Fruit fly (Drosophila melanogaster) whole organism, embryonic: ENCODE measurements around the gene ImpE3.

Experiments used
- BEAF-32 ChIP-seq: fragments of 200-800 bp; sonication (Bioruptor generic); optimal IDR thresholded peaks from 3 replicates; lab custom pipeline; 2017; ENCODE audit warnings: missing biosample characterization, missing genetic modification characterization, mild to moderate bottlenecking, moderate library complexity, missing genetic modification reagents
- C15 ChIP-seq: fragments of 200-800 bp; sonication (Bioruptor generic); IDR thresholded peaks from 3 replicates; pipeline ENCODE4 v1.3.6; 2022; ENCODE audit warnings: missing biosample characterization, missing genetic modification characterization
- CG10147 ChIP-seq: fragments of 200-800 bp; sonication (Bioruptor generic); optimal IDR thresholded peaks from 2 replicates; lab custom pipeline; 2019; ENCODE audit warnings: missing biosample characterization, mild to moderate bottlenecking, missing genetic modification characterization, moderate library complexity
- CG10267 ChIP-seq: fragments of 200-800 bp; sonication (Bioruptor generic); optimal IDR thresholded peaks from 2 replicates; lab custom pipeline; 2018; ENCODE audit warnings: missing biosample characterization, mild to moderate bottlenecking, missing genetic modification characterization, moderate library complexity
- CG10431 ChIP-seq: fragments of 200-800 bp; sonication (Bioruptor generic); optimal IDR thresholded peaks from 3 replicates; lab custom pipeline; 2018; ENCODE audit warnings: missing biosample characterization, mild to moderate bottlenecking, missing genetic modification characterization
- CG10462 ChIP-seq: fragments of 200-800 bp; sonication (Bioruptor generic); optimal IDR thresholded peaks from 2 replicates; lab custom pipeline; 2016; ENCODE audit warnings: missing biosample characterization, missing genetic modification characterization
- CG10543 ChIP-seq: fragments of 200-800 bp; sonication (Bioruptor generic); optimal IDR thresholded peaks from 3 replicates; lab custom pipeline; 2017; ENCODE audit warnings: missing biosample characterization, mild to moderate bottlenecking, missing genetic modification characterization, moderate library complexity
- CG12391 ChIP-seq: fragments of 200-800 bp; sonication (Bioruptor generic); optimal IDR thresholded peaks from 3 replicates; lab custom pipeline; 2018; ENCODE audit warnings: missing biosample characterization, mild to moderate bottlenecking, missing genetic modification characterization, moderate library complexity
- CG15514 ChIP-seq: fragments of 200-800 bp; sonication (Bioruptor generic); optimal IDR thresholded peaks from 3 replicates; lab custom pipeline; 2017; ENCODE audit warnings: missing biosample characterization, missing genetic modification characterization, mild to moderate bottlenecking, moderate library complexity, missing genetic modification reagents
- CG15601 ChIP-seq: fragments of 200-800 bp; sonication (Bioruptor generic); optimal IDR thresholded peaks from 3 replicates; lab custom pipeline; 2019; ENCODE audit warnings: missing biosample characterization, mild to moderate bottlenecking, missing genetic modification characterization, moderate library complexity
- CG1603 ChIP-seq: fragments of 200-800 bp; sonication (Bioruptor generic); optimal IDR thresholded peaks from 2 replicates; lab custom pipeline; 2019; ENCODE audit warnings: missing biosample characterization, mild to moderate bottlenecking, missing genetic modification characterization, moderate library complexity
- CG18011 ChIP-seq: fragments of 200-800 bp; sonication (Bioruptor generic); optimal IDR thresholded peaks from 2 replicates; lab custom pipeline; 2017; ENCODE audit warnings: missing biosample characterization, missing genetic modification characterization, mild to moderate bottlenecking, moderate library complexity, missing genotype
- CG18262 ChIP-seq: fragments of 200-800 bp; optimal IDR thresholded peaks from 3 replicates; lab custom pipeline; 2019; ENCODE audit warnings: missing biosample characterization, mild to moderate bottlenecking, missing genetic modification characterization, moderate library complexity
- CG2120 ChIP-seq: fragments of 200-800 bp; sonication (Bioruptor generic); optimal IDR thresholded peaks from 3 replicates; lab custom pipeline; 2016; ENCODE audit warnings: missing biosample characterization, missing genetic modification characterization
- CG30020 ChIP-seq: fragments of 200-800 bp; optimal IDR thresholded peaks from 2 replicates; lab custom pipeline; 2019; ENCODE audit warnings: missing biosample characterization, mild to moderate bottlenecking, missing genetic modification characterization, moderate library complexity
- CG30403 ChIP-seq: fragments of 200-800 bp; sonication (Bioruptor generic); optimal IDR thresholded peaks from 3 replicates; lab custom pipeline; 2016; ENCODE audit warnings: missing biosample characterization, missing genetic modification characterization
- CG3847 ChIP-seq: fragments of 200-800 bp; sonication (Bioruptor generic); IDR thresholded peaks from 2 replicates; pipeline ENCODE4 v1.3.6; 2022; ENCODE audit warnings: missing biosample characterization, missing genetic modification characterization
- CG4854 ChIP-seq: fragments of 200-800 bp; sonication (Bioruptor generic); optimal IDR thresholded peaks from 2 replicates; lab custom pipeline; 2016; ENCODE audit warnings: missing biosample characterization, missing genetic modification characterization, inconsistent platforms
- CG6689 ChIP-seq: fragments of 200-800 bp; sonication (Bioruptor generic); IDR thresholded peaks from 2 replicates; pipeline ENCODE4 v1.3.6; 2022; ENCODE audit warnings: missing biosample characterization, missing genetic modification characterization
- CG7357 ChIP-seq: fragments of 200-800 bp; sonication (Bioruptor generic); IDR thresholded peaks from 3 replicates; pipeline ENCODE4 v1.3.6; 2022; ENCODE audit warnings: missing biosample characterization, missing genetic modification characterization
- CG9797 ChIP-seq: fragments of 200-800 bp; sonication (Bioruptor generic); optimal IDR thresholded peaks from 3 replicates; lab custom pipeline; 2018; ENCODE audit warnings: missing biosample characterization, mild to moderate bottlenecking, missing genetic modification characterization
- CoRest ChIP-seq: fragments of 200-800 bp; sonication (Bioruptor generic); optimal IDR thresholded peaks from 3 replicates; lab custom pipeline; 2018; ENCODE audit warnings: missing biosample characterization, mild to moderate bottlenecking, missing genetic modification characterization, moderate library complexity
- Dp ChIP-seq: fragments of 200-800 bp; sonication (Bioruptor generic); optimal IDR thresholded peaks from 2 replicates; lab custom pipeline; 2018; ENCODE audit warnings: missing biosample characterization, mild to moderate bottlenecking, missing genetic modification characterization, moderate library complexity
- H2.0 ChIP-seq: fragments of 200-800 bp; sonication (Bioruptor generic); IDR thresholded peaks from 2 replicates; pipeline ENCODE4 v1.3.6; 2022; ENCODE audit warnings: missing biosample characterization, missing genetic modification characterization
- HHEX ChIP-seq: fragments of 200-800 bp; sonication (Bioruptor generic); optimal IDR thresholded peaks from 3 replicates; lab custom pipeline; 2017; ENCODE audit warnings: missing biosample characterization, mild to moderate bottlenecking, missing genetic modification characterization, missing genetic modification reagents
- Hsf ChIP-seq: fragments of 200-800 bp; sonication (Bioruptor generic); optimal IDR thresholded peaks from 3 replicates; lab custom pipeline; 2016; ENCODE audit warnings: missing biosample characterization, missing genetic modification characterization
- MESR4 ChIP-seq: fragments of 200-800 bp; sonication (Bioruptor generic); optimal IDR thresholded peaks from 2 replicates; lab custom pipeline; 2018; ENCODE audit warnings: missing biosample characterization, mild to moderate bottlenecking, missing genetic modification characterization, moderate library complexity
- NK7.1 ChIP-seq: fragments of 200-800 bp; sonication (Bioruptor generic); optimal IDR thresholded peaks from 3 replicates; lab custom pipeline; 2016; ENCODE audit warnings: missing biosample characterization, missing genetic modification characterization
- Nf-YC ChIP-seq: fragments of 200-800 bp; optimal IDR thresholded peaks from 3 replicates; lab custom pipeline; 2019; ENCODE audit warnings: missing biosample characterization, mild to moderate bottlenecking, missing genetic modification characterization, moderate library complexity
- Pdp1 ChIP-seq, 2 experiments: fragments of 200-800 bp; sonication (Bioruptor generic); optimal IDR thresholded peaks; 3 replicates each; lab custom pipeline; 2016; ENCODE audit warnings: missing biosample characterization in 2 of 2, missing genetic modification characterization in 2 of 2, mild to moderate bottlenecking in 1 of 2, moderate library complexity in 1 of 2
- YL-1 ChIP-seq: fragments of 200-800 bp; sonication (Bioruptor generic); optimal IDR thresholded peaks from 3 replicates; lab custom pipeline; 2017; ENCODE audit warnings: missing biosample characterization, mild to moderate bottlenecking, missing genetic modification characterization
- btn ChIP-seq: fragments of 200-800 bp; sonication (Bioruptor generic); optimal IDR thresholded peaks from 2 replicates; lab custom pipeline; 2016; ENCODE audit warnings: missing biosample characterization, missing genetic modification characterization
- chif ChIP-seq, 2 experiments: fragments of 200-800 bp; sonication (Bioruptor generic); optimal IDR thresholded peaks; 3 replicates each; lab custom pipeline; 2016; ENCODE audit warnings: missing biosample characterization in 2 of 2, missing genetic modification characterization in 2 of 2
- gfzf ChIP-seq: fragments of 200-800 bp; sonication (Bioruptor generic); optimal IDR thresholded peaks from 2 replicates; lab custom pipeline; 2016; ENCODE audit warnings: missing biosample characterization, mild to moderate bottlenecking, missing genetic modification characterization, moderate library complexity
- hb ChIP-seq: fragments of 200-800 bp; sonication (Bioruptor generic); IDR thresholded peaks from 3 replicates; pipeline ENCODE4 v1.3.6; 2022; ENCODE audit warnings: missing biosample characterization, missing genetic modification characterization; ENCODE audit not compliant: partially characterized antibody
- nmo ChIP-seq: fragments of 200-800 bp; sonication (Bioruptor generic); optimal IDR thresholded peaks from 2 replicates; lab custom pipeline; 2018; ENCODE audit warnings: missing biosample characterization, mild to moderate bottlenecking, missing genetic modification characterization, moderate library complexity
- pan ChIP-seq, 4 experiments: fragments of >200 bp in 3 of 4; fragments of 200-800 bp in 1 of 4; sonication (Bioruptor generic) in 1 of 4; optimal IDR thresholded peaks in 3 of 4; IDR thresholded peaks in 1 of 4; 2 replicates each; pipeline versions ENCODE4 v1.3.6 to Lab custom; 2017 to 2022; ENCODE audit warnings: missing biosample characterization in 2 of 4, missing genetic modification characterization in 2 of 4, mixed read lengths in 1 of 4
- phol ChIP-seq: fragments of 200-800 bp; sonication (Bioruptor generic); optimal IDR thresholded peaks from 3 replicates; lab custom pipeline; 2018; ENCODE audit warnings: missing biosample characterization, mild to moderate bottlenecking, missing genetic modification characterization, moderate library complexity
- pzg ChIP-seq: fragments of 200-800 bp; sonication (Bioruptor generic); optimal IDR thresholded peaks from 3 replicates; lab custom pipeline; 2018; ENCODE audit warnings: missing biosample characterization, mild to moderate bottlenecking, missing genetic modification characterization, moderate library complexity
- row ChIP-seq: fragments of 200-800 bp; sonication (Bioruptor generic); IDR thresholded peaks from 3 replicates; pipeline ENCODE4 v1.3.6; 2022; ENCODE audit warnings: missing biosample characterization, missing genetic modification characterization
- salm ChIP-seq: fragments of 200-800 bp; sonication (Bioruptor generic); optimal IDR thresholded peaks from 2 replicates; lab custom pipeline; 2018; ENCODE audit warnings: missing biosample characterization, mild to moderate bottlenecking, missing genetic modification characterization
- scrt ChIP-seq: fragments of 200-800 bp; sonication (Bioruptor generic); optimal IDR thresholded peaks from 2 replicates; lab custom pipeline; 2018; ENCODE audit warnings: missing biosample characterization, mild to moderate bottlenecking, missing genetic modification characterization, moderate library complexity
- sd ChIP-seq: fragments of 200-800 bp; sonication (Bioruptor generic); optimal IDR thresholded peaks from 3 replicates; lab custom pipeline; 2018; ENCODE audit warnings: missing biosample characterization, mild to moderate bottlenecking, missing genetic modification characterization, moderate library complexity
- ssp ChIP-seq: fragments of 200-800 bp; sonication (Bioruptor generic); IDR thresholded peaks from 2 replicates; pipeline ENCODE4 v1.3.6; 2022; ENCODE audit warnings: missing biosample characterization, missing genetic modification characterization
- stwl ChIP-seq: fragments of 200-800 bp; sonication (Bioruptor generic); optimal IDR thresholded peaks from 3 replicates; lab custom pipeline; 2018; ENCODE audit warnings: missing biosample characterization, mild to moderate bottlenecking, missing genetic modification characterization, moderate library complexity
- sug ChIP-seq: fragments of 200-800 bp; optimal IDR thresholded peaks from 2 replicates; lab custom pipeline; 2019; ENCODE audit warnings: missing biosample characterization, mild to moderate bottlenecking, missing genetic modification characterization, moderate library complexity
- trem ChIP-seq: fragments of 200-800 bp; optimal IDR thresholded peaks from 3 replicates; lab custom pipeline; 2019; ENCODE audit warnings: missing biosample characterization, mild to moderate bottlenecking, missing genetic modification characterization, moderate library complexity
- zen ChIP-seq: fragments of 200-800 bp; sonication (Bioruptor generic); optimal IDR thresholded peaks from 3 replicates; lab custom pipeline; 2018; ENCODE audit warnings: missing biosample characterization, mild to moderate bottlenecking, missing genetic modification characterization, moderate library complexity

The ImpE3 gene

dm6 chr3R:7999530-8000116, 29.7 kb downstream of the ImpE3 start, which contains the start of gene PIG-H:
Gene PIG-H (plus strand): TSS chr3R:7999832.
- TF ChIP-seq C15 (GFP tag; lab: Robert Waterston, UW), result no peak
- TF ChIP-seq CG15601 (tag; lab: Kevin White, UChicago), result peak; percentile 44
- peak; percentile 2 for TF ChIP-seq CG30403 (GFP tag; lab: Kevin White, UChicago)
- peak; percentile 65 for TF ChIP-seq CG9797 (GFP tag; lab: Kevin White, UChicago)
- TF ChIP-seq CG2120 (GFP tag; lab: Kevin White, UChicago), result peak; percentile 4
- peak; percentile 43 for TF ChIP-seq CoRest (tag; lab: Kevin White, UChicago)
- TF ChIP-seq CG3847 (GFP tag; lab: Robert Waterston, UW), result 0 out of 2 replicates have a peak, but pooled peaks have one; percentile 33
- TF ChIP-seq CG10462 (GFP tag; lab: Kevin White, UChicago), result no peak
- peak; percentile 46; the same call in 1 of the 3 replicates for TF ChIP-seq row (GFP tag; lab: Robert Waterston, UW)
- TF ChIP-seq Dp (GFP tag; lab: Kevin White, UChicago), result peak; percentile 95
- peak; percentile 98 for TF ChIP-seq CG18011
- TF ChIP-seq CG12391 (tag; lab: Kevin White, UChicago), result peak; percentile 20
- peak; percentile 88 for TF ChIP-seq CG7357 (GFP tag; lab: Robert Waterston, UW)
- peak; percentile 83 for TF ChIP-seq CG30020 (tag; lab: Kevin White, UChicago)
- 0 out of 3 replicates have a peak, but pooled peaks have one; percentile 16 for TF ChIP-seq hb (GFP tag; lab: Robert Waterston, UW)
- TF ChIP-seq gfzf (GFP tag; lab: Kevin White, UChicago), result peak; percentile 73
- TF ChIP-seq stwl, result peak; percentile 28
- TF ChIP-seq CG15514 (GFP tag; lab: Kevin White, UChicago), result peak; percentile 5
- TF ChIP-seq CG6689 (GFP tag; lab: Robert Waterston, UW), result peak; percentile 47; the same call in 1 of the 2 replicates
- peak; percentile 7 for TF ChIP-seq CG18262
- TF ChIP-seq pzg (GFP tag; lab: Kevin White, UChicago), result peak; percentile 60
- TF ChIP-seq trem, result peak; percentile 40
- TF ChIP-seq btn (GFP tag; lab: Kevin White, UChicago), result no peak
- peak; percentile 19 for TF ChIP-seq CG10267 (tag; lab: Kevin White, UChicago)
- no peak for TF ChIP-seq pan (optimal IDR thresholded peaks at IDR 0.05; lab: Kevin White, UChicago)
- TF ChIP-seq pan (GFP tag; optimal IDR thresholded peaks at IDR 0.05 in 1 of 2, IDR thresholded peaks at IDR 0.05 in 1 of 2), result no peak
- TF ChIP-seq HHEX (GFP tag; lab: Kevin White, UChicago), result no peak
- TF ChIP-seq zen (tag; lab: Kevin White, UChicago), result peak; percentile 19
- no peak for TF ChIP-seq chif (GFP tag; optimal IDR thresholded peaks at IDR 0.05; lab: Kevin White, UChicago)
- TF ChIP-seq CG10431 (GFP tag; lab: Kevin White, UChicago), result peak; percentile 53
- TF ChIP-seq salm (tag; lab: Kevin White, UChicago), result no peak
- no peak for TF ChIP-seq CG10543
- TF ChIP-seq YL-1 (GFP tag; lab: Kevin White, UChicago), result peak; percentile 74
- TF ChIP-seq ssp (GFP tag; lab: Robert Waterston, UW), result peak; percentile 93
- TF ChIP-seq phol, result peak; percentile 54
- peak; percentile 17 for TF ChIP-seq sug (tag; lab: Kevin White, UChicago)
- peak; percentile 35 for TF ChIP-seq BEAF-32
- peak; percentile 9 for TF ChIP-seq Hsf (GFP tag; lab: Kevin White, UChicago)
- no peak for TF ChIP-seq CG4854 (GFP tag; lab: Kevin White, UChicago)
- TF ChIP-seq Pdp1 (GFP tag; optimal IDR thresholded peaks at IDR 0.05; lab: Kevin White, UChicago), result peak in 1 of 2 experiments; percentile 99
- TF ChIP-seq sd (tag; lab: Kevin White, UChicago), result peak; percentile 74
- peak; percentile 36 for TF ChIP-seq Nf-YC
- TF ChIP-seq CG1603 (tag; lab: Kevin White, UChicago), result peak; percentile 5
- TF ChIP-seq H2.0 (GFP tag; lab: Robert Waterston, UW), result no peak
- TF ChIP-seq CG10147 (GFP tag; lab: Kevin White, UChicago), result no peak
- peak; percentile 52 for TF ChIP-seq MESR4
- TF ChIP-seq nmo (GFP tag; lab: Kevin White, UChicago), result peak; percentile 55
- no peak for TF ChIP-seq NK7.1 (GFP tag; lab: Kevin White, UChicago)
- TF ChIP-seq scrt (GFP tag; lab: Kevin White, UChicago), result no peak
